Worm (Caenorhabditis elegans): ENCODE measurements around the gene F45G2.7.

- TF ChIP-seq vab-15 (tag; optimal IDR thresholded peaks at IDR 0.05) (no peak), unc-62 (GFP tag; optimal IDR thresholded peaks at IDR 0.05) (no peak), lin-15B (tag; optimal IDR thresholded peaks at IDR 0.05) (no peak), ceh-82 (tag; optimal IDR thresholded peaks at IDR 0.05) (no peak), nhr-76 (tag; optimal IDR thresholded peaks at IDR 0.05) (no peak), skn-1 (tag; optimal IDR thresholded peaks at IDR 0.05) (no peak), blmp-1 (tag; optimal IDR thresholded peaks at IDR 0.05) (no peak), nhr-28 (tag; optimal IDR thresholded peaks at IDR 0.05) (no peak), unc-130 (tag; optimal IDR thresholded peaks at IDR 0.05) (no peak), lsy-2 (tag; optimal IDR thresholded peaks at IDR 0.05) (no peak), zag-1 (tag; optimal IDR thresholded peaks at IDR 0.05) (no peak)
These were observed 27.2 kb upstream of the F45G2.7 start for ce11 chrIII:13461535-13461934.

Data from whole organism, L1 larva.